Fruit fly (Drosophila melanogaster) whole organism, adult: ENCODE data around the gene CG15385.

Source experiments
- CG14711 ChIP-seq: fragments of 200-800 bp; sonication (Bioruptor generic); optimal IDR thresholded peaks from 2 replicates; lab custom pipeline; 2018; ENCODE audit warnings: missing biosample characterization, mild to moderate bottlenecking, missing genetic modification characterization, moderate library complexity
- CG1620 ChIP-seq: fragments of 200-800 bp; sonication (Bioruptor generic); optimal IDR thresholded peaks from 2 replicates; lab custom pipeline; 2016; ENCODE audit warnings: missing biosample characterization, missing genetic modification characterization
- CG5204 ChIP-seq: fragments of 200-800 bp; sonication (Bioruptor generic); optimal IDR thresholded peaks from 2 replicates; lab custom pipeline; 2016; ENCODE audit warnings: missing biosample characterization, missing genetic modification characterization
- CG7045 ChIP-seq: fragments of 200-800 bp; sonication (Bioruptor generic); optimal IDR thresholded peaks from 2 replicates; lab custom pipeline; 2017; ENCODE audit warnings: missing biosample characterization, mild to moderate bottlenecking, missing genetic modification characterization
- CG7101 ChIP-seq: fragments of 200-800 bp; sonication (Bioruptor generic); optimal IDR thresholded peaks from 2 replicates; lab custom pipeline; 2018; ENCODE audit warnings: missing biosample characterization, mild to moderate bottlenecking, missing genetic modification characterization, moderate library complexity
- Clk ChIP-seq: fragments of 200-800 bp; sonication (Bioruptor generic); optimal IDR thresholded peaks from 2 replicates; lab custom pipeline; 2017; ENCODE audit warnings: missing biosample characterization, missing genetic modification characterization
- Hr96 ChIP-seq: fragments of 200-800 bp; sonication (Bioruptor generic); optimal IDR thresholded peaks from 2 replicates; lab custom pipeline; 2016; ENCODE audit warnings: missing biosample characterization, missing genetic modification characterization
- Mnt ChIP-seq: fragments of 200-800 bp; sonication (Bioruptor generic); optimal IDR thresholded peaks from 2 replicates; lab custom pipeline; 2016; ENCODE audit warnings: missing biosample characterization, mild to moderate bottlenecking, missing genetic modification characterization
- cnc ChIP-seq, 2 experiments: fragments of >200 bp; optimal IDR thresholded peaks; 2 replicates each; lab custom pipeline; 2017
- ovo ChIP-seq: fragments of 200-800 bp; sonication (Bioruptor generic); optimal IDR thresholded peaks from 2 replicates; lab custom pipeline; 2016; ENCODE audit warnings: missing biosample characterization, missing genetic modification characterization
- pad ChIP-seq: fragments of 200-800 bp; sonication (Bioruptor generic); optimal IDR thresholded peaks from 3 replicates; lab custom pipeline; 2017; ENCODE audit warnings: missing biosample characterization, missing genetic modification characterization, mild to moderate bottlenecking, moderate library complexity, missing genetic modification reagents
- tj ChIP-seq: fragments of 200-800 bp; sonication (Bioruptor generic); optimal IDR thresholded peaks from 3 replicates; lab custom pipeline; 2017; ENCODE audit warnings: missing biosample characterization, mild to moderate bottlenecking, missing genetic modification characterization, moderate library complexity
- toe ChIP-seq: fragments of 200-800 bp; sonication (Bioruptor generic); optimal IDR thresholded peaks from 2 replicates; lab custom pipeline; 2016; ENCODE audit warnings: missing biosample characterization, missing genetic modification characterization

DNA sequence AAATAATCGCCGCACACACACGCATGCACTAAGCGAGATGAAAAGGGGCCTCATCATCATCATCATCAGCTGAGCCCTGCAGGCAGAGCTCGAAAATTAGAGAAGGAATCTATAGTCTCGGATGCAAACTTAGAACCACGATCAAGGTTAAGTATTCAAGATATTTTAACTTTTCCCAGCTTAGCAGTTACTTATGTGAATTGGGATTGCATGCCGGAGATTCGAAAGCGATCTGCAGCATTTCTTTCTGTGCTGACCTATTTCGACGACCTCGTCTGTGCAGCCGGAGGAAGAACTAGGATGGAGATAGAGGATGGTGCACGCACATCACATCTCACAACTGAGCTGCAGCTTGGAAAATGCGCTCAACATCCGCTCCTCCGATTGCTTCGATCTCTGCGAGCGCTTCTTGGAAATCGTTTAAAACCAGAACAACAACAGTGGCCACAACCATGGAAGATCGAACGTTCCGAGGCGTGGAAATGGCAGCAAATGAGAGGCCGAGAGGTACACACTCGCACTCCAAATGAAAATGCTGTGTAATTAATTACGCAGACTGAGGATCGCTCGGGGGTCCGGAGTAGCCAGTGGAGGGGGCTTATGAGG is 29.5 kb downstream of the CG15385 start:
- TF ChIP-seq tj (GFP tag; lab: Kevin White, UChicago) (no peak), Hr96 (GFP tag; lab: Kevin White, UChicago) (no peak), cnc (optimal IDR thresholded peaks at IDR 0.05; lab: Kevin White, UChicago) (no peak), ovo (GFP tag; lab: Kevin White, UChicago) (no peak), toe (no peak), pad (GFP tag; lab: Kevin White, UChicago) (no peak), CG1620 (GFP tag; lab: Kevin White, UChicago) (no peak), Clk (GFP tag; lab: Kevin White, UChicago) (no peak), CG14711 (tag; lab: Kevin White, UChicago) (no peak), CG7101 (tag; lab: Kevin White, UChicago) (no peak), CG5204 (no peak), CG7045 (GFP tag; lab: Kevin White, UChicago) (no peak), Mnt (GFP tag; lab: Kevin White, UChicago) (no peak)
